Worm (Caenorhabditis elegans): Measurements from ENCODE around the gene apm-3.

DNA sequence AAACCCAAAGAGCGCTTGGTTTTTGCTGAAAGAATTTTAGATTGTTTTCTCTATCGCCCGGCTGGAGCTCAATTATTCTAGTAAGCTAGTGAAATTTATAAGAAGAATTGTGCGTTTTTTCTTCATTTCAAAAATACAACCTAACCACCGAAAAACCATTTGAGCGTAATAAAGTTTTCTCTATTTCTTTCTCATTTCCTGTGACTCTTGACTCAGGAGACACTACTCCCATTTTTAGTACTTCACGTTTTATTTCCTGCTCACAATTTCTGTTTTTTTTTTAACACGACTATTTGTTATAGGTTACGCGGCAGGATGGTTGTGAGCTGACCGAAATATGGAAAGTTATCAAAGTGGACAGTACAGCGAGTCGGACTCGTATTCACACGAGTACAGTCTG lies 41.8 kb upstream of the apm-3 start, which contains the start of gene F35H12.6:
- TF ChIP-seq nhr-76 (tag; optimal IDR thresholded peaks at IDR 0.05) (no peak), nhr-77 (tag; optimal IDR thresholded peaks at IDR 0.05) (no peak), mes-2 (tag; optimal IDR thresholded peaks at IDR 0.05; ENCODE audit: poor library complexity, severe bottlenecking) (no peak), jun-1 (tag; optimal IDR thresholded peaks at IDR 0.05) (no peak), unc-39 (tag; optimal IDR thresholded peaks at IDR 0.05) (no peak), mdl-1 (tag; optimal IDR thresholded peaks at IDR 0.05) (no peak), dve-1 (tag; optimal IDR thresholded peaks at IDR 0.05; ENCODE audit: insufficient read depth) (no peak), ama-1 (optimal IDR thresholded peaks at IDR 0.05) (no peak), dpl-1 (GFP tag; optimal IDR thresholded peaks at IDR 0.05) (no peak), attf-4 (tag; optimal IDR thresholded peaks at IDR 0.05) (no peak), daf-19 (GFP tag; conservative IDR thresholded peaks at IDR 0.05) (no peak), aly-2 (tag; optimal IDR thresholded peaks at IDR 0.05) (no peak)

All from whole organism, L4 larva.